Fruit fly (Drosophila melanogaster) whole organism, wandering third instar larva: Measurements from ENCODE around the gene CG14540.

Experiments used
- CG9705 ChIP-seq: fragments of 200-800 bp; sonication (Bioruptor generic); optimal IDR thresholded peaks from 2 replicates; lab custom pipeline; 2018; ENCODE audit warnings: missing biosample characterization, mild to moderate bottlenecking, missing genetic modification characterization
- GATAd ChIP-seq: sonication (Bioruptor generic); optimal IDR thresholded peaks from 2 replicates; lab custom pipeline; 2016; ENCODE audit warnings: missing biosample characterization, missing genetic modification characterization
- Hr78 ChIP-seq: fragments of >200 bp; optimal IDR thresholded peaks from 2 replicates; lab custom pipeline; 2017; ENCODE audit warnings: missing biosample characterization, missing genetic modification characterization
- Rel ChIP-seq, 2 experiments: fragments of 200-800 bp; sonication (Bioruptor generic) in 1 of 2; optimal IDR thresholded peaks; 2 replicates in 1 of 2; 3 replicates in 1 of 2; lab custom pipeline; 2016 to 2019; ENCODE audit warnings: mild to moderate bottlenecking in 2 of 2, missing biosample characterization in 2 of 2, missing genetic modification characterization in 2 of 2, moderate library complexity in 1 of 2
- brk ChIP-seq: fragments of 200-800 bp; sonication (Bioruptor generic); optimal IDR thresholded peaks from 2 replicates; lab custom pipeline; 2016; ENCODE audit warnings: missing biosample characterization, mild to moderate bottlenecking, missing genetic modification characterization
- dsf ChIP-seq: sonication (Bioruptor generic); optimal IDR thresholded peaks from 2 replicates; lab custom pipeline; 2016; ENCODE audit warnings: missing biosample characterization, missing genetic modification characterization, borderline replicate concordance
- h ChIP-seq: fragments of 200-800 bp; sonication (Bioruptor generic); optimal IDR thresholded peaks from 3 replicates; lab custom pipeline; 2016; ENCODE audit warnings: missing biosample characterization, mild to moderate bottlenecking, missing genetic modification characterization
- jim ChIP-seq: fragments of 175-275, 200-325 bp; sonication (Bioruptor generic); optimal IDR thresholded peaks from 2 replicates; lab custom pipeline; 2016; ENCODE audit warnings: missing biosample characterization, mild to moderate bottlenecking, missing genetic modification characterization
- sv ChIP-seq: fragments of 200-800 bp; sonication (Bioruptor generic); optimal IDR thresholded peaks from 3 replicates; lab custom pipeline; 2016; ENCODE audit warnings: missing biosample characterization, missing genetic modification characterization
- usp ChIP-seq: fragments of >200 bp; optimal IDR thresholded peaks from 2 replicates; lab custom pipeline; 2017; ENCODE audit warnings: missing biosample characterization, missing genetic modification characterization

DNA sequence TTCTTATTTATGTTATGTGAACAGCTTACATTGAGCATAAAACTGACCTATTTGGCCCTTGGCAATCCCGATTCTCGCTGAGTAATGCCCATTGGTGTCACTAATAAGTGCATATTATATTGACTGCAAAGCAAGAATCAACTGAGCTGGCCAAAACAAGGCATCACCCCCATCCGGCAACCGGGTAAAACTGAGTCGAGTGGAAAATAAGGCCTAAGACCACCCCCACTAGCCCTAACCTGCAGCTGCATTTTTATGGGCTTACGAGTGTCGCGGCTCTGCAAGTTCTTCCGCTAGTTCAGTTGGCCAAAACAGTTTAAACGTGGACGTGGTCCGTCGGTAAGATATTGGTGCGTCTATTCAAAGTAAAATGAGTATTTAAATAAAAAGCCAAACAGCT, 2.6 kb downstream of the CG14540 start, which contains the start of gene boss:
- TF ChIP-seq GATAd (GFP tag; lab: Kevin White, UChicago) (no peak), CG9705 (GFP tag; lab: Kevin White, UChicago) (no peak), Rel (GFP tag; optimal IDR thresholded peaks at IDR 0.05; lab: Kevin White, UChicago) (no peak), Rel (tag; optimal IDR thresholded peaks at IDR 0.05; lab: Kevin White, UChicago) (no peak), h (GFP tag; lab: Kevin White, UChicago) (no peak), dsf (no peak), usp (GFP tag; lab: Kevin White, UChicago) (no peak), brk (GFP tag; lab: Kevin White, UChicago) (no peak), sv (GFP tag; lab: Kevin White, UChicago) (no peak), Hr78 (no peak), jim (GFP tag; lab: Kevin White, UChicago) (no peak)
